Worm (Caenorhabditis elegans) whole organism, L2 larva: ENCODE measurements around the gene C48B4.6.

Experiments
- C34F6.9 ChIP-seq: fragments of 150-350 bp; optimal IDR thresholded peaks from 2 replicates; lab custom pipeline; 2014; ENCODE audit warnings: missing biosample characterization, missing genetic modification characterization
- F13H6.1 ChIP-seq: sonication (generic microtip); optimal IDR thresholded peaks from 2 replicates; lab custom pipeline; 2016; ENCODE audit warnings: missing genetic modification characterization, missing compliant biosample characterization
- ZK546.5 ChIP-seq: sonication (generic microtip); optimal IDR thresholded peaks from 2 replicates; lab custom pipeline; 2017; ENCODE audit warnings: missing biosample characterization, missing genetic modification characterization
- ama-1 ChIP-seq: fragments of 150-350 bp; optimal IDR thresholded peaks from 2 replicates; lab custom pipeline; 2018; ENCODE audit warnings: inconsistent platforms
- ceh-16 ChIP-seq: fragments of 150-350 bp; optimal IDR thresholded peaks from 2 replicates; lab custom pipeline; 2014; ENCODE audit warnings: missing biosample characterization, missing genetic modification characterization
- crh-2 ChIP-seq: sonication (generic microtip); optimal IDR thresholded peaks from 2 replicates; lab custom pipeline; 2017; ENCODE audit warnings: missing biosample characterization, missing genetic modification characterization
- dmd-4 ChIP-seq: sonication (generic microtip); optimal IDR thresholded peaks from 2 replicates; lab custom pipeline; 2017; ENCODE audit warnings: missing biosample characterization, missing genetic modification characterization
- elt-1 ChIP-seq: fragments of 150-350 bp; optimal IDR thresholded peaks from 2 replicates; lab custom pipeline; 2014; ENCODE audit warnings: missing biosample characterization, missing genetic modification characterization
- elt-3 ChIP-seq: sonication (generic microtip); optimal IDR thresholded peaks from 2 replicates; lab custom pipeline; 2017; ENCODE audit warnings: missing biosample characterization, missing genetic modification characterization
- fos-1 ChIP-seq: fragments of 150-350 bp; optimal IDR thresholded peaks from 2 replicates; lab custom pipeline; 2014; ENCODE audit warnings: missing biosample characterization, missing genetic modification characterization
- gmeb-1 ChIP-seq: fragments of 150-350 bp; optimal IDR thresholded peaks from 2 replicates; lab custom pipeline; 2014; ENCODE audit warnings: missing biosample characterization, missing genetic modification characterization
- lin-13 ChIP-seq: fragments of 150-350 bp; optimal IDR thresholded peaks from 2 replicates; lab custom pipeline; 2014; ENCODE audit warnings: missing biosample characterization, missing genetic modification reagents, missing genetic modification characterization
- lsy-2 ChIP-seq, 2 experiments: fragments of 150-350 bp in 1 of 2; sonication (generic microtip) in 1 of 2; optimal IDR thresholded peaks; 2 replicates each; lab custom pipeline; 2014 to 2017; ENCODE audit warnings: missing biosample characterization in 2 of 2, missing genetic modification characterization in 2 of 2
- mab-5 ChIP-seq: fragments of 150-350 bp; optimal IDR thresholded peaks from 2 replicates; lab custom pipeline; 2014; ENCODE audit warnings: missing biosample characterization, missing genetic modification characterization
- mbf-1 ChIP-seq: sonication (generic microtip); optimal IDR thresholded peaks from 2 replicates; lab custom pipeline; 2017; ENCODE audit warnings: missing biosample characterization, missing genetic modification characterization
- mdl-1 ChIP-seq, 2 experiments: fragments of 150-350 bp in 1 of 2; sonication (generic microtip) in 1 of 2; optimal IDR thresholded peaks; 2 replicates each; lab custom pipeline; 2017; ENCODE audit warnings: missing biosample characterization in 2 of 2, missing genetic modification characterization in 2 of 2
- nhr-10 ChIP-seq: sonication (generic microtip); optimal IDR thresholded peaks from 2 replicates; lab custom pipeline; 2017; ENCODE audit warnings: missing biosample characterization, missing genetic modification characterization
- nhr-12 ChIP-seq: fragments of 150-350 bp; optimal IDR thresholded peaks from 2 replicates; lab custom pipeline; 2014; ENCODE audit warnings: missing biosample characterization, missing genetic modification characterization
- nhr-129 ChIP-seq: fragments of 150-350 bp; optimal IDR thresholded peaks from 2 replicates; lab custom pipeline; 2014; ENCODE audit warnings: missing biosample characterization, missing genetic modification characterization
- nhr-21 ChIP-seq: fragments of 150-350 bp; optimal IDR thresholded peaks from 2 replicates; lab custom pipeline; 2014; ENCODE audit warnings: missing biosample characterization, missing genetic modification characterization
- nhr-25 ChIP-seq: fragments of 150-350 bp; sonication (generic microtip); optimal IDR thresholded peaks from 3 replicates; lab custom pipeline; 2014; ENCODE audit warnings: missing biosample characterization, missing genetic modification characterization
- nhr-6 ChIP-seq: fragments of 150-350 bp; optimal IDR thresholded peaks from 2 replicates; lab custom pipeline; 2014; ENCODE audit warnings: missing biosample characterization, missing genetic modification characterization
- sem-4 ChIP-seq: fragments of 150-350 bp; optimal IDR thresholded peaks from 2 replicates; lab custom pipeline; 2014; ENCODE audit warnings: missing biosample characterization, missing genetic modification reagents, missing genetic modification characterization
- skn-1 ChIP-seq: sonication (generic microtip); optimal IDR thresholded peaks from 2 replicates; lab custom pipeline; 2017; ENCODE audit warnings: missing biosample characterization, missing genetic modification characterization
- sma-3 ChIP-seq: sonication (generic microtip); optimal IDR thresholded peaks from 2 replicates; lab custom pipeline; 2016; ENCODE audit warnings: missing genetic modification reagents, missing genetic modification characterization, missing compliant biosample characterization
- sma-9 ChIP-seq, 2 experiments: fragments of 150-350 bp in 1 of 2; sonication (generic microtip) in 1 of 2; optimal IDR thresholded peaks; 2 replicates each; lab custom pipeline; 2014 to 2016; ENCODE audit warnings: missing genetic modification characterization in 2 of 2, mild to moderate bottlenecking in 1 of 2, missing biosample characterization in 1 of 2, missing compliant biosample characterization in 1 of 2, missing genetic modification reagents in 1 of 2, moderate library complexity in 1 of 2
- snpc-4 ChIP-seq: fragments of 150-350 bp; optimal IDR thresholded peaks from 2 replicates; lab custom pipeline; 2014; ENCODE audit warnings: missing biosample characterization, missing genetic modification characterization
- unc-55 ChIP-seq: fragments of 150-350 bp; sonication (generic microtip); optimal IDR thresholded peaks from 3 replicates; lab custom pipeline; 2014; ENCODE audit warnings: missing biosample characterization, missing genetic modification reagents, missing genetic modification characterization
- zag-1 ChIP-seq: fragments of 150-350 bp; optimal IDR thresholded peaks from 2 replicates; lab custom pipeline; 2014; ENCODE audit warnings: missing biosample characterization, missing genetic modification characterization
- ztf-1 ChIP-seq: fragments of 200-800 bp; sonication (Bioruptor generic); conservative IDR thresholded peaks from 2 replicates; pipeline ENCODE4 v1.3.6; 2022; ENCODE audit warnings: missing genetic modification characterization, missing compliant biosample characterization
- ztf-11 ChIP-seq: sonication (generic microtip); optimal IDR thresholded peaks from 2 replicates; lab custom pipeline; 2017; ENCODE audit warnings: missing biosample characterization, missing genetic modification characterization
- ztf-4 ChIP-seq: fragments of 150-350 bp; optimal IDR thresholded peaks from 2 replicates; lab custom pipeline; 2014; ENCODE audit warnings: missing biosample characterization, missing genetic modification characterization

C48B4.6 gene

ce11 chrIII:9513006-9513405 lies 45.4 kb downstream of the C48B4.6 start:
- TF ChIP-seq elt-3 (tag; lab: Kevin White, UChicago) (no peak), dmd-4 (tag; lab: Kevin White, UChicago) (no peak), mdl-1 (tag; optimal IDR thresholded peaks at IDR 0.05; lab: Kevin White, UChicago) (no peak), C34F6.9 (tag; lab: Kevin White, UChicago) (no peak), sma-3 (GFP tag; lab: Kevin White, UChicago) (no peak), ztf-11 (tag; lab: Kevin White, UChicago) (no peak), ztf-4 (tag; lab: Kevin White, UChicago) (no peak), nhr-25 (no peak), unc-55 (GFP tag; lab: Kevin White, UChicago) (no peak), mbf-1 (tag; lab: Kevin White, UChicago) (no peak), crh-2 (no peak), sem-4 (tag; lab: Kevin White, UChicago) (no peak)
- TF ChIP-seq, all 48 proteins: peak for 0

DNA sequence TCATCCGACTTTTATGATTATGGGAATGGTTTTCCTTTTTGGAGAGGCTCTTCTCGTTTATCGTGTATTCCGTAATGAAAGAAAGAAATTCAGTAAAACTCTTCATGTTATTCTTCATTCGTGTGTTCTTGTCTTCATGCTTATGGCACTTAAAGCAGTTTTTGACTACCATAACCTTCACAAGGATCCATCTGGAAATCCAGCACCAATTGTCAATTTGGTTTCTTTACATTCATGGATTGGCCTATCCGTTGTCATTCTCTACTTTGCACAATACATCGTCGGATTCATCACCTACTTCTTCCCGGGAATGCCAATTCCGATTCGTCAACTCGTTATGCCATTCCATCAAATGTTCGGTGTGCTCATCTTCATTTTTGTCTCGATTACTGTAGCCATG lies 46.7 kb downstream of the C48B4.6 start:
- no peak for TF ChIP-seq dmd-4 (tag; lab: Kevin White, UChicago)

DNA sequence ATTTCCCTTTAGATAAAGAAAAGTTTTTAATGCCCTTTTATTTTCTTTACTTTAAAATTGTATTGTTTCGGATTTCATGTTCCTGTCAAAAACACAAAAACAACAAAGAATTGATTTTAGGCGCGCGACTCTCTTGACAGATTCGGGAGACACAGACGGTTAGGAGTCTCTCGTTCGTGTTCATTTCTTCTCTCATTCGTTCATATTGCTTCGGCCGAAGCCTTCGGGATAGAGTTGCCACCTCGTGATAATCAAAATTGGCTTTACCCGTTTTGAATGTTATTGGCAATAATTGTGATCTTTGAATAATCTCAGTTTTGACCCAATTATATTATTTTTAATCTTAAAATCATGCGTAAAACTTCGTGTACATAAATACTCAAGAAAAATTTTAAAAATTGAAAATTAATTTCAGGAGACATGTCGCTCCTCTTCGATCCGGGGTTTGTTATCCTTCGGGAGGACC lies 47.3 kb downstream of the C48B4.6 start, which contains the start of gene F55H2.5:
F55H2.5 (plus strand) TSS at position 416 of the 466 bp plus-strand sequence.
- TF ChIP-seq C34F6.9 (tag; lab: Kevin White, UChicago) (peak; percentile 53), zag-1 (tag; lab: Kevin White, UChicago) (no peak), unc-55 (GFP tag; lab: Kevin White, UChicago) (peak; percentile 30)

- TF ChIP-seq nhr-6 (tag; lab: Kevin White, UChicago) = peak; percentile 42
- TF ChIP-seq ama-1 (lab: Kevin White, UChicago) = peak; percentile 39
- TF ChIP-seq F13H6.1 (tag; lab: Kevin White, UChicago) = peak; percentile 37
- no peak for TF ChIP-seq fos-1 (tag; lab: Kevin White, UChicago)
- TF ChIP-seq gmeb-1 (tag; lab: Kevin White, UChicago) = peak; percentile 4
- TF ChIP-seq crh-2 = peak; percentile 30
- TF ChIP-seq ceh-16 (tag; lab: Kevin White, UChicago) = no peak
- TF ChIP-seq sem-4 (tag; lab: Kevin White, UChicago) = no peak
- peak; percentile 38 for TF ChIP-seq unc-55 (GFP tag; lab: Kevin White, UChicago)
- TF ChIP-seq dmd-4 (tag; lab: Kevin White, UChicago) = no peak
- TF ChIP-seq C34F6.9 (tag; lab: Kevin White, UChicago) = peak; percentile 36
- no peak for TF ChIP-seq sma-3 (GFP tag; lab: Kevin White, UChicago)
- no peak for TF ChIP-seq sma-9 (GFP tag; optimal IDR thresholded peaks at IDR 0.05; lab: Kevin White, UChicago)
- TF ChIP-seq sma-9 (tag; optimal IDR thresholded peaks at IDR 0.05; lab: Kevin White, UChicago) = no peak
- peak; percentile 53 for TF ChIP-seq nhr-25
- TF ChIP-seq ztf-4 (tag; lab: Kevin White, UChicago) = peak; percentile 23
- peak; percentile 29 for TF ChIP-seq zag-1 (tag; lab: Kevin White, UChicago)
- no peak for TF ChIP-seq nhr-10 (tag; lab: Kevin White, UChicago)
- TF ChIP-seq mab-5 (tag; lab: Kevin White, UChicago) = no peak
- TF ChIP-seq ztf-11 (tag; lab: Kevin White, UChicago) = no peak
- no peak for TF ChIP-seq ZK546.5 (tag; lab: Kevin White, UChicago)
- peak; percentile 23 for TF ChIP-seq lin-13 (GFP tag; lab: Kevin White, UChicago)
- peak in 1 of 2 experiments; percentile 42 for TF ChIP-seq lsy-2 (tag; optimal IDR thresholded peaks at IDR 0.05; lab: Kevin White, UChicago)
- TF ChIP-seq nhr-12 (tag; lab: Kevin White, UChicago) = no peak
- TF ChIP-seq elt-1 (tag; lab: Kevin White, UChicago) = no peak
Observed at ce11 chrIII:9509764-9510370, 48.5 kb downstream of the C48B4.6 start.

DNA sequence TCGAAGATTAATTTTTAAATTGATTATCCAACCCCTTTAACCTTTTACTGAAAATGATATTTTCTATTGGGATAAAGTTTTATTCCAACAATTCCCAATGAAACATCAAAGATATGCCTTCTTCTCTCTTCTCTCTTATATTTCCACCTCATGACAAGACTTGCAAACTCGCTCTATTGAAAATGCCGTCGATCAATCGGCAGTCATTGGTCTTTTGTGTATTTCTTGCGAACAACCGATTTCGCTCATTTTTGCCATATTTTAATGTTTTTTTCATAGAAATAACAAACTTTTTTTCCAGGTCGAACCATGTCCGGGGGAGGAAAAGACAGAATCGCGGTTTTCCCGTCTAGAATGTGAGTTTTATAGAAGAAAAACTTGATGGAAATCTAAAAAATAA lies 50.6 kb downstream of the C48B4.6 start, which contains the start of gene vha-14:
vha-14 (plus strand) TSS at position 302 of the 400 bp plus-strand sequence.
- TF ChIP-seq unc-55 (GFP tag; lab: Kevin White, UChicago) = peak; percentile 64
- TF ChIP-seq sma-9 (GFP tag; optimal IDR thresholded peaks at IDR 0.05; lab: Kevin White, UChicago) = no peak
- no peak for TF ChIP-seq sma-9 (tag; optimal IDR thresholded peaks at IDR 0.05; lab: Kevin White, UChicago)
- TF ChIP-seq sma-3 (GFP tag; lab: Kevin White, UChicago) = peak; percentile 4
- peak; percentile 74 for TF ChIP-seq nhr-129
- peak; percentile 87 for TF ChIP-seq crh-2
- no peak for TF ChIP-seq skn-1
- TF ChIP-seq C34F6.9 (tag; lab: Kevin White, UChicago) = peak; percentile 81
- peak; percentile 60 for TF ChIP-seq fos-1 (tag; lab: Kevin White, UChicago)
- peak in 1 of 2 experiments; percentile 71 for TF ChIP-seq lsy-2 (tag; optimal IDR thresholded peaks at IDR 0.05; lab: Kevin White, UChicago)
- TF ChIP-seq nhr-6 (tag; lab: Kevin White, UChicago) = no peak
- TF ChIP-seq nhr-21 = peak; percentile 9
- no peak for TF ChIP-seq ztf-1 (GFP tag; lab: Robert Waterston, UW)
- peak; percentile 31 for TF ChIP-seq snpc-4
- peak; percentile 20 for TF ChIP-seq ama-1 (lab: Kevin White, UChicago)
- peak; percentile 20 for TF ChIP-seq ztf-4 (tag; lab: Kevin White, UChicago)
- peak; percentile 9 for TF ChIP-seq nhr-25
